Worm (Caenorhabditis elegans): ENCODE measurements around the gene C42D8.9.

DNA sequence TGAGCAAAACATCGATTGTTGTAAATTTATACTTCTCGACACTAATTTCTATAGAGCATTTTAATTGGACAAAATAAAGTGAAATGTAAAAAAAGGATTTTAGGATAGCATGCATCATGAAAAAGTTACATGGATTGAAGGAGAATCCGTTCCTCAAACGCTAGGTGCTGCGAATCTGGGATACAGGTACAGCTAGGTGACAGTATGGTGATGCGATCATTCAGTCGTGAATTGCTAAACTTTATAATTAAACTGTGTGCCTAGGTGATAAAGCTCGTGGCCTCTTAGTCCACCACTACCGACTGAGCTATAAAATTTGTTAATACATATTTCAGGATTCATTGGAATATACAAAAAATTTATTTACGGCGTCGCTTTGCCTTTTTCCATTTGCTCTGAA lies 40.3 kb downstream of the C42D8.9 start:
- TF ChIP-seq mab-5 (tag; optimal IDR thresholded peaks at IDR 0.05) (no peak), nhr-237 (tag; optimal IDR thresholded peaks at IDR 0.05) (no peak), nhr-12 (tag; optimal IDR thresholded peaks at IDR 0.05) (no peak), ceh-16 (tag; optimal IDR thresholded peaks at IDR 0.05) (no peak), aly-2 (tag; optimal IDR thresholded peaks at IDR 0.05) (no peak), lsy-2 (tag; optimal IDR thresholded peaks at IDR 0.05) (no peak), skn-1 (tag; optimal IDR thresholded peaks at IDR 0.05) (no peak)
